Fruit fly (Drosophila melanogaster) whole organism, embryonic: ENCODE measurements around the gene Sptr.

Source experiments
- Aef1 ChIP-seq: fragments of 200-800 bp; sonication (Bioruptor generic); IDR thresholded peaks from 3 replicates; pipeline ENCODE4 v1.3.6; 2022; ENCODE audit warnings: missing biosample characterization, missing genetic modification characterization
- Atf3 ChIP-seq: fragments of 200-800 bp; sonication (Bioruptor generic); optimal IDR thresholded peaks from 3 replicates; lab custom pipeline; 2016; ENCODE audit warnings: missing biosample characterization, missing genetic modification characterization
- Blimp-1 ChIP-seq: fragments of 200-800 bp; sonication (Bioruptor generic); optimal IDR thresholded peaks from 3 replicates; lab custom pipeline; 2018; ENCODE audit warnings: missing biosample characterization, missing genetic modification characterization, mild to moderate bottlenecking, moderate library complexity, missing genetic modification reagents
- CG13894 ChIP-seq: fragments of 200-800 bp; sonication (Bioruptor generic); optimal IDR thresholded peaks from 3 replicates; lab custom pipeline; 2018; ENCODE audit warnings: missing biosample characterization, mild to moderate bottlenecking, missing genetic modification characterization, moderate library complexity
- CG14441 ChIP-seq: fragments of 200-800 bp; sonication (Bioruptor generic); IDR thresholded peaks from 2 replicates; pipeline ENCODE4 v1.3.6; 2022; ENCODE audit warnings: missing biosample characterization, missing genetic modification characterization
- CG15514 ChIP-seq: fragments of 200-800 bp; sonication (Bioruptor generic); optimal IDR thresholded peaks from 3 replicates; lab custom pipeline; 2017; ENCODE audit warnings: missing biosample characterization, missing genetic modification characterization, mild to moderate bottlenecking, moderate library complexity, missing genetic modification reagents
- CG18599 ChIP-seq: fragments of 200-800 bp; sonication (Bioruptor generic); optimal IDR thresholded peaks from 3 replicates; lab custom pipeline; 2017; ENCODE audit warnings: missing biosample characterization, missing genetic modification characterization, mild to moderate bottlenecking, moderate library complexity, missing genetic modification reagents
- CG2678 ChIP-seq: fragments of 200-800 bp; sonication (Bioruptor generic); optimal IDR thresholded peaks from 3 replicates; lab custom pipeline; 2019; ENCODE audit warnings: missing biosample characterization, mild to moderate bottlenecking, missing genetic modification characterization, moderate library complexity
- CG31224 ChIP-seq: fragments of 200-800 bp; sonication (Bioruptor generic); IDR thresholded peaks from 2 replicates; pipeline ENCODE4 v1.3.6; 2022; ENCODE audit warnings: missing biosample characterization, missing genetic modification characterization
- CG3163 ChIP-seq: fragments of 200-800 bp; sonication (Bioruptor generic); optimal IDR thresholded peaks from 3 replicates; lab custom pipeline; 2016; ENCODE audit warnings: missing biosample characterization, missing genetic modification characterization
- CG33213 ChIP-seq: fragments of 200-800 bp; sonication (Bioruptor generic); optimal IDR thresholded peaks from 3 replicates; lab custom pipeline; 2016; ENCODE audit warnings: missing biosample characterization, missing genetic modification characterization
- CG43689 ChIP-seq: fragments of 200-800 bp; sonication (Bioruptor generic); IDR thresholded peaks from 2 replicates; pipeline ENCODE4 v1.3.6; 2022; ENCODE audit warnings: missing biosample characterization, missing genetic modification characterization
- CG6765 ChIP-seq: fragments of 200-800 bp; sonication (Bioruptor generic); optimal IDR thresholded peaks from 3 replicates; lab custom pipeline; 2017; ENCODE audit warnings: missing biosample characterization, mild to moderate bottlenecking, missing genetic modification characterization
- CG7372 ChIP-seq: fragments of 200-800 bp; sonication (Bioruptor generic); IDR thresholded peaks from 2 replicates; pipeline ENCODE4 v1.3.6; 2022; ENCODE audit warnings: missing biosample characterization, missing genetic modification characterization
- CG7556 ChIP-seq: fragments of 200-800 bp; sonication (Bioruptor generic); optimal IDR thresholded peaks from 2 replicates; lab custom pipeline; 2017; ENCODE audit warnings: missing biosample characterization, mild to moderate bottlenecking, missing genetic modification characterization
- CG8944 ChIP-seq: fragments of 200-800 bp; sonication (Bioruptor generic); optimal IDR thresholded peaks from 3 replicates; lab custom pipeline; 2016; ENCODE audit warnings: missing biosample characterization, missing genetic modification characterization
- CG9437 ChIP-seq: fragments of 200-800 bp; sonication (Bioruptor generic); optimal IDR thresholded peaks from 2 replicates; lab custom pipeline; 2018; ENCODE audit warnings: missing biosample characterization, mild to moderate bottlenecking, missing genetic modification characterization
- D ChIP-seq, 2 experiments: fragments of 200-800 bp in 1 of 2; fragments of >200 bp in 1 of 2; sonication (Bioruptor generic) in 1 of 2; optimal IDR thresholded peaks; 2 replicates in 1 of 2; 3 replicates in 1 of 2; lab custom pipeline; 2017; ENCODE audit warnings: mild to moderate bottlenecking in 1 of 2, missing biosample characterization in 1 of 2, missing genetic modification characterization in 1 of 2, missing genetic modification reagents in 1 of 2
- Dek ChIP-seq: fragments of 200-800 bp; sonication (Bioruptor generic); optimal IDR thresholded peaks from 3 replicates; lab custom pipeline; 2019; ENCODE audit warnings: missing biosample characterization, mild to moderate bottlenecking, missing genetic modification characterization, moderate library complexity
- Eip74EF ChIP-seq, 2 experiments: fragments of 200-800 bp in 1 of 2; fragments of >200 bp in 1 of 2; sonication (Bioruptor generic) in 1 of 2; optimal IDR thresholded peaks; 2 replicates each; lab custom pipeline; 2017 to 2019; ENCODE audit warnings: missing biosample characterization in 2 of 2, missing genetic modification characterization in 2 of 2, mild to moderate bottlenecking in 1 of 2, moderate library complexity in 1 of 2
- Gsc ChIP-seq: fragments of 200-800 bp; sonication (Bioruptor generic); IDR thresholded peaks from 2 replicates; pipeline ENCODE4 v1.3.6; 2022; ENCODE audit warnings: missing biosample characterization, missing genetic modification characterization
- HmgZ ChIP-seq: fragments of 200-800 bp; sonication (Bioruptor generic); optimal IDR thresholded peaks from 2 replicates; lab custom pipeline; 2018; ENCODE audit warnings: missing biosample characterization, mild to moderate bottlenecking, missing genetic modification characterization
- Lim3 ChIP-seq: fragments of 200-800 bp; sonication (Bioruptor generic); IDR thresholded peaks from 2 replicates; pipeline ENCODE4 v1.3.6; 2022; ENCODE audit warnings: missing biosample characterization, missing genetic modification characterization
- MESR4 ChIP-seq: fragments of 200-800 bp; sonication (Bioruptor generic); optimal IDR thresholded peaks from 2 replicates; lab custom pipeline; 2018; ENCODE audit warnings: missing biosample characterization, mild to moderate bottlenecking, missing genetic modification characterization, moderate library complexity
- Mad ChIP-seq: fragments of 200-800 bp; sonication (Bioruptor generic); optimal IDR thresholded peaks from 2 replicates; lab custom pipeline; 2016; ENCODE audit warnings: missing biosample characterization, missing genetic modification characterization
- NC2β ChIP-seq: fragments of 200-800 bp; sonication (Bioruptor generic); optimal IDR thresholded peaks from 2 replicates; lab custom pipeline; 2016; ENCODE audit warnings: missing biosample characterization, missing genetic modification characterization
- NfI ChIP-seq: fragments of 200-800 bp; sonication (Bioruptor generic); optimal IDR thresholded peaks from 3 replicates; lab custom pipeline; 2018; ENCODE audit warnings: missing biosample characterization, mild to moderate bottlenecking, missing genetic modification characterization, moderate library complexity
- Opbp ChIP-seq: fragments of 200-800 bp; sonication (Bioruptor generic); IDR thresholded peaks from 3 replicates; pipeline ENCODE4 v1.3.6; 2022; ENCODE audit warnings: missing biosample characterization, missing genetic modification characterization; ENCODE audit not compliant: partially characterized antibody
- Pdp1 ChIP-seq, 2 experiments: fragments of 200-800 bp; sonication (Bioruptor generic); optimal IDR thresholded peaks; 3 replicates each; lab custom pipeline; 2016; ENCODE audit warnings: missing biosample characterization in 2 of 2, missing genetic modification characterization in 2 of 2, mild to moderate bottlenecking in 1 of 2, moderate library complexity in 1 of 2
- Ptx1 ChIP-seq: fragments of 200-800 bp; sonication (Bioruptor generic); IDR thresholded peaks from 2 replicates; pipeline ENCODE4 v1.3.6; 2022; ENCODE audit warnings: missing biosample characterization, missing genetic modification characterization
- Rx ChIP-seq: fragments of 200-800 bp; sonication (Bioruptor generic); IDR thresholded peaks from 2 replicates; pipeline ENCODE4 v1.3.6; 2022; ENCODE audit warnings: missing biosample characterization, missing genetic modification characterization
- Scr ChIP-seq: fragments of 200-800 bp; sonication (Bioruptor generic); IDR thresholded peaks from 2 replicates; pipeline ENCODE4 v1.3.6; 2022; ENCODE audit warnings: missing biosample characterization, missing genetic modification characterization; ENCODE audit not compliant: partially characterized antibody
- Side ChIP-seq: fragments of 200-800 bp; sonication (Bioruptor generic); optimal IDR thresholded peaks from 2 replicates; lab custom pipeline; 2016; ENCODE audit warnings: missing biosample characterization, missing genetic modification characterization
- Stat92E ChIP-seq, 3 experiments: fragments of >200 bp in 2 of 3; fragments of 200-800 bp in 1 of 3; sonication (Bioruptor generic) in 1 of 3; optimal IDR thresholded peaks; 2 replicates each; lab custom pipeline; 2017 to 2019; ENCODE audit warnings: missing biosample characterization in 3 of 3, missing genetic modification characterization in 3 of 3, mild to moderate bottlenecking in 1 of 3, moderate library complexity in 1 of 3
- ap ChIP-seq: fragments of 200-800 bp; sonication (Bioruptor generic); IDR thresholded peaks from 2 replicates; pipeline ENCODE4 v1.3.6; 2022; ENCODE audit warnings: missing biosample characterization, missing genetic modification characterization
- ara ChIP-seq: fragments of 200-800 bp; sonication (Bioruptor generic); IDR thresholded peaks from 2 replicates; pipeline ENCODE4 v1.3.6; 2022; ENCODE audit warnings: missing biosample characterization, missing genetic modification characterization
- bbx ChIP-seq: fragments of 200-800 bp; sonication (Bioruptor generic); IDR thresholded peaks from 2 replicates; pipeline ENCODE4 v1.3.6; 2022; ENCODE audit warnings: missing biosample characterization, missing genetic modification characterization; ENCODE audit not compliant: partially characterized antibody
- cwo ChIP-seq: fragments of 200-800 bp; sonication (Bioruptor generic); optimal IDR thresholded peaks from 3 replicates; lab custom pipeline; 2017; ENCODE audit warnings: missing biosample characterization, missing genetic modification characterization, mild to moderate bottlenecking, moderate library complexity, missing genetic modification reagents
- dmrt99B ChIP-seq: fragments of 200-800 bp; sonication (Bioruptor generic); optimal IDR thresholded peaks from 2 replicates; lab custom pipeline; 2018; ENCODE audit warnings: missing biosample characterization, mild to moderate bottlenecking, missing genetic modification characterization, moderate library complexity
- grn ChIP-seq: fragments of 200-800 bp; sonication (Bioruptor generic); optimal IDR thresholded peaks from 3 replicates; lab custom pipeline; 2017; ENCODE audit warnings: missing biosample characterization, missing genetic modification characterization
- gro ChIP-seq: fragments of 200-800 bp; sonication (Bioruptor generic); optimal IDR thresholded peaks from 2 replicates; lab custom pipeline; 2016; ENCODE audit warnings: missing biosample characterization, missing genetic modification characterization
- odd ChIP-seq: fragments of 200-800 bp; sonication (Bioruptor generic); optimal IDR thresholded peaks from 2 replicates; lab custom pipeline; 2017; ENCODE audit warnings: missing biosample characterization, mild to moderate bottlenecking, missing genetic modification characterization
- pnt ChIP-seq: fragments of 200-800 bp; sonication (Bioruptor generic); optimal IDR thresholded peaks from 3 replicates; lab custom pipeline; 2016; ENCODE audit warnings: missing biosample characterization, missing genetic modification characterization
- sd ChIP-seq: fragments of 200-800 bp; sonication (Bioruptor generic); optimal IDR thresholded peaks from 3 replicates; lab custom pipeline; 2018; ENCODE audit warnings: missing biosample characterization, mild to moderate bottlenecking, missing genetic modification characterization, moderate library complexity
- sens ChIP-seq: fragments of 200-800 bp; sonication (Bioruptor generic); peaks from one replicate; lab custom pipeline; 2016; ENCODE audit warnings: missing biosample characterization, missing genetic modification characterization
- slbo ChIP-seq: fragments of 200-800 bp; sonication (Bioruptor generic); IDR thresholded peaks from 2 replicates; pipeline ENCODE4 v1.3.6; 2022; ENCODE audit warnings: missing biosample characterization, missing genetic modification characterization
- stc ChIP-seq: fragments of 200-800 bp; sonication (Bioruptor generic); IDR thresholded peaks from 2 replicates; pipeline ENCODE4 v1.3.6; 2022; ENCODE audit warnings: missing biosample characterization, missing genetic modification characterization
- stwl ChIP-seq: fragments of 200-800 bp; sonication (Bioruptor generic); optimal IDR thresholded peaks from 3 replicates; lab custom pipeline; 2018; ENCODE audit warnings: missing biosample characterization, mild to moderate bottlenecking, missing genetic modification characterization, moderate library complexity
- trh ChIP-seq: fragments of 200-800 bp; sonication (Bioruptor generic); optimal IDR thresholded peaks from 2 replicates; lab custom pipeline; 2016; ENCODE audit warnings: missing biosample characterization, missing genetic modification characterization

The Sptr gene

DNA sequence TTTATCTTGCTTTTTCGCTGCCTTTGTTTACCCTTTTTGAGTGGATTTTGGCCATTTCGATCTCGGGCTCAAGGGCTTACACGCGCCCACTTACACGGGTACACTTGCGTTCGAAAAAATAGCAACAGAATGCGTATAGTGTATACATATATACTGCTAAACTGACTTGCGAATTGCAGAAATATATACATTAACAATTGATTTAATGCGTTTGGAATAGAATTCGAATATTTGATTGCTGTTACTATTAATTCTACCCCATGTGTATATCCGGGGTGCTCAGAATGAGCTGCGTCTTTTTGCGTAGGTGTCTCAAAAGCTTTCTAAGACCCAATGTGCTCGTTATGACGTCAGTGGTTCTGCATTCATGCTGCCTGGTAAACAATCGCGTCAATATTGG lies 29.2 kb upstream of the Sptr start (continued):
- TF ChIP-seq Gsc (GFP tag; lab: Robert Waterston, UW) (no peak), NfI (GFP tag; lab: Kevin White, UChicago) (peak; percentile 45), NC2β (GFP tag; lab: Kevin White, UChicago) (no peak), sens (GFP tag; lab: Kevin White, UChicago) (peak; percentile 65), pnt (GFP tag; lab: Kevin White, UChicago) (no peak), bbx (GFP tag; lab: Robert Waterston, UW) (no peak), slbo (GFP tag; lab: Robert Waterston, UW) (peak; percentile 69), CG7556 (no peak), CG7372 (GFP tag; lab: Robert Waterston, UW) (0 out of 2 replicates have a peak, but pooled peaks have one; percentile 22), CG8944 (GFP tag; lab: Kevin White, UChicago) (no peak), Ptx1 (GFP tag; lab: Robert Waterston, UW) (peak; percentile 52), stc (GFP tag; lab: Robert Waterston, UW) (0 out of 2 replicates have a peak, but pooled peaks have one; percentile 28), CG14441 (GFP tag; lab: Robert Waterston, UW) (peak; percentile 66), ara (GFP tag; lab: Robert Waterston, UW) (peak; percentile 40; the same call in 1 of the 2 replicates), Lim3 (no peak), cwo (GFP tag; lab: Kevin White, UChicago) (peak; percentile 36), Dek (tag; lab: Kevin White, UChicago) (peak; percentile 41), CG9437 (GFP tag; lab: Kevin White, UChicago) (no peak), Scr (GFP tag; lab: Robert Waterston, UW) (no peak), CG6765 (no peak), Stat92E (GFP tag; optimal IDR thresholded peaks at IDR 0.05; lab: Kevin White, UChicago) (no peak), Side (GFP tag; lab: Kevin White, UChicago) (no peak), CG15514 (GFP tag; lab: Kevin White, UChicago) (peak; percentile 34), Opbp (GFP tag; lab: Robert Waterston, UW) (no peak), Eip74EF (GFP tag; optimal IDR thresholded peaks at IDR 0.05; lab: Kevin White, UChicago) (peak in 1 of 2 experiments; percentile 62), gro (peak; percentile 44), Mad (no peak), grn (GFP tag; lab: Kevin White, UChicago) (no peak), dmrt99B (tag; lab: Kevin White, UChicago) (peak; percentile 38), D (optimal IDR thresholded peaks at IDR 0.05; lab: Kevin White, UChicago) (no peak), D (GFP tag; optimal IDR thresholded peaks at IDR 0.05; lab: Kevin White, UChicago) (no peak), HmgZ (peak; percentile 36), Atf3 (no peak), CG2678 (tag; lab: Kevin White, UChicago) (peak; percentile 57), Rx (GFP tag; lab: Robert Waterston, UW) (peak; percentile 39; the same call in 1 of the 2 replicates), ap (GFP tag; lab: Robert Waterston, UW) (0 out of 2 replicates have a peak, but pooled peaks have one; percentile 18), CG13894 (tag; lab: Kevin White, UChicago) (peak; percentile 16), CG43689 (GFP tag; lab: Robert Waterston, UW) (peak; percentile 31; the same call in 1 of the 2 replicates), MESR4 (GFP tag; lab: Kevin White, UChicago) (no peak), Pdp1 (GFP tag; optimal IDR thresholded peaks at IDR 0.05; lab: Kevin White, UChicago) (peak in 1 of 2 experiments; percentile 32), Blimp-1 (GFP tag; lab: Kevin White, UChicago) (peak; percentile 2), odd (GFP tag; lab: Kevin White, UChicago) (no peak), stwl (no peak), CG33213 (GFP tag; lab: Kevin White, UChicago) (no peak), Aef1 (GFP tag; lab: Robert Waterston, UW) (no peak), sd (tag; lab: Kevin White, UChicago) (no peak), CG3163 (GFP tag; lab: Kevin White, UChicago) (no peak), trh (no peak), CG31224 (GFP tag; lab: Robert Waterston, UW) (peak; percentile 46; the same call in 1 of the 2 replicates), CG18599 (peak; percentile 59)
